Worm (Caenorhabditis elegans): Measurements from ENCODE around the gene T23F11.2.

DNA sequence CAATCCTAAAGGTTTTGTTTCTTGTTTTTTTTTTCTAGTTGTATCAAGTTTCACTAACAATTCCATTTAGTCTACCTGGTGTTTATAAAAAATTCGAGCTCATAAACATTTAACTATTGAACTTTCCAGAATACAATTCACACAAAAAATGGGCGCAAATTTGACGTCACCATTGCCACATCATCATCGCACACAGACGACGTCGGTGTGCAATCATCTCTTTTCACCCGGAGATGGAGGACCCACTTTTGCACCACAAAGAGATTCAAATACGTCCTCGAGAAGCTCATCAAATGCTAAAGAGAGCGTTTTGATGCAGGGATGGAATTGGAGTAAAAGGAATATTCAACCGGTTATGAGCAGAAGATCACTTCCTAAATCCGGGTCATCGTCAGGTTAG lies 4.1 kb upstream of the T23F11.2 start:
- TF ChIP-seq pha-4 (tag; optimal IDR thresholded peaks at IDR 0.05) (no peak), nhr-27 (tag; optimal IDR thresholded peaks at IDR 0.05) (no peak), zim-3 (tag; optimal IDR thresholded peaks at IDR 0.05) (no peak), ama-1 (optimal IDR thresholded peaks at IDR 0.05) (no peak), ama-1 (GFP tag; optimal IDR thresholded peaks at IDR 0.05) (no peak), lin-54 (GFP tag; optimal IDR thresholded peaks at IDR 0.05) (no peak), madf-3 (GFP tag; IDR thresholded peaks at IDR 0.05) (no peak), snpc-4 (GFP tag; optimal IDR thresholded peaks at IDR 0.05) (no peak), snpc-4 (tag; optimal IDR thresholded peaks at IDR 0.05) (no peak), ztf-3 (GFP tag; optimal IDR thresholded peaks at IDR 0.05) (no peak), hlh-26 (GFP tag; conservative IDR thresholded peaks at IDR 0.05) (no peak), egrh-3 (GFP tag; IDR thresholded peaks at IDR 0.05) (no peak), let-607 (tag; optimal IDR thresholded peaks at IDR 0.05) (no peak)
